Fruit fly (Drosophila melanogaster): ENCODE measurements around the gene mRpL22.
A peak's percentile ranks its signal among the peaks of the same experiment; 100 is the strongest.

- no peak for TF ChIP-seq psq (optimal IDR thresholded peaks at IDR 0.05)
- peak; percentile 4 for TF ChIP-seq h (optimal IDR thresholded peaks at IDR 0.05)
- no peak for TF ChIP-seq Sin3A (optimal IDR thresholded peaks at IDR 0.05)
- TF ChIP-seq Myc (optimal IDR thresholded peaks at IDR 0.05), result no peak
- no peak for TF ChIP-seq ttk (optimal IDR thresholded peaks at IDR 0.05)
Observed at dm6 chrX:16746824-16747223, 36.9 kb upstream of the mRpL22 start.

Data from Kc167 (cell line).